Worm (Caenorhabditis elegans) whole organism, midembryonic: ENCODE results near the gene Y116F11B.9.

ENCODE experiments used
- T22C8.4 ChIP-seq: fragments of 200-800 bp; sonication (Bioruptor generic); IDR thresholded peaks from 2 replicates; pipeline ENCODE4 v1.3.6; 2022; ENCODE audit warnings: missing genetic modification characterization, missing compliant biosample characterization
- cog-1 ChIP-seq: sonication (generic microtip); optimal IDR thresholded peaks from 2 replicates; lab custom pipeline; 2016; ENCODE audit warnings: missing genetic modification characterization, missing compliant biosample characterization
- flt-1 ChIP-seq: fragments of 200-800 bp; sonication (Bioruptor generic); IDR thresholded peaks from 2 replicates; pipeline ENCODE4 v1.3.6; 2022; ENCODE audit warnings: missing genetic modification characterization, missing compliant biosample characterization
- klf-2 ChIP-seq: fragments of 200-800 bp; sonication (Bioruptor generic); conservative IDR thresholded peaks from 2 replicates; pipeline ENCODE4 v1.3.6; 2022; ENCODE audit warnings: missing genetic modification reagents, missing genetic modification characterization, missing compliant biosample characterization
- med-1 ChIP-seq: sonication (generic microtip); optimal IDR thresholded peaks from 2 replicates; lab custom pipeline; 2017; ENCODE audit warnings: missing genetic modification characterization, mild to moderate bottlenecking, missing compliant biosample characterization, antibody characterized with exemption, missing genetic modification reagents; ENCODE audit not compliant: insufficient read depth
- ref-1 ChIP-seq: fragments of 200-800 bp; sonication (Bioruptor generic); conservative IDR thresholded peaks from 2 replicates; pipeline ENCODE4 v1.3.6; 2022; ENCODE audit warnings: missing genetic modification reagents, missing genetic modification characterization, missing compliant biosample characterization
- tab-1 ChIP-seq: fragments of 200-800 bp; sonication (Bioruptor generic); IDR thresholded peaks from 2 replicates; pipeline ENCODE4 v1.3.6; 2022; ENCODE audit warnings: missing genetic modification characterization, missing compliant biosample characterization
- ztf-23 ChIP-seq: fragments of 200-800 bp; sonication (Bioruptor generic); IDR thresholded peaks from 2 replicates; pipeline ENCODE4 v1.3.6; 2022; ENCODE audit warnings: missing genetic modification reagents, missing genetic modification characterization, missing compliant biosample characterization

ce11 chrV:19899167-19899566 is 31.4 kb upstream of the Y116F11B.9 start, which contains the start of gene Y116F11B.14:
- TF ChIP-seq T22C8.4, result no peak
- TF ChIP-seq flt-1 (GFP tag; lab: Robert Waterston, UW), result no peak
- TF ChIP-seq ref-1 (GFP tag; lab: Robert Waterston, UW), result no peak
- no peak for TF ChIP-seq cog-1 (tag; lab: Kevin White, UChicago)
- TF ChIP-seq klf-2 (GFP tag; lab: Robert Waterston, UW), result no peak
- no peak for TF ChIP-seq med-1 (GFP tag; lab: Kevin White, UChicago)
- TF ChIP-seq tab-1, result no peak
- TF ChIP-seq ztf-23 (GFP tag; lab: Robert Waterston, UW), result no peak
